Worm (Caenorhabditis elegans): Measurements from ENCODE around the gene C53A3.4.

The C53A3.4 gene

DNA sequence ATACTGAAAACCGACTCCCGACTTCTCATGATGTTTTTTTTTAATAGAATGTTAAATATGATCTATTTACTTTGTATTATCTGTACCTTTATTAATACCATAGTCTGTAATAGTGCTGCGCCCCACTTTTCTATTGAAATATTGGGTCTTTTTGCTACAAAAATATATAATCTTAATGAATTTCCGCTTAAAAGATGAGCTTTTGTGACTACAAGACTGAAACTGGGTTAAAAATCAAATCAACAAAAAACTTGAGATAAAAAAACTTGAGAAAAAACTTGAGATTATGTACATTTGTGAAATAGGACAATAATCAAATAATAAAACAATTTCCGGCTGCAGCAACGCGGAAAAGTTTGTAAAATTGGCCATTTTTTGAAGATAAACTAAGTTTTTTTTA, 27.9 kb downstream of the C53A3.4 start, which contains the start of gene K09H11.15:
Gene K09H11.15 (minus strand): TSS at position 101 of the 400 bp plus-strand sequence.
- TF ChIP-seq zag-1 (tag; optimal IDR thresholded peaks at IDR 0.05) (no peak), lin-39 (tag; optimal IDR thresholded peaks at IDR 0.05) (no peak), skn-1 (tag; optimal IDR thresholded peaks at IDR 0.05) (no peak), nhr-23 (tag; optimal IDR thresholded peaks at IDR 0.05) (no peak), unc-62 (GFP tag; optimal IDR thresholded peaks at IDR 0.05) (no peak), R02D3.7 (tag; optimal IDR thresholded peaks at IDR 0.05) (no peak), ama-1 (optimal IDR thresholded peaks at IDR 0.05) (no peak), sem-4 (tag; optimal IDR thresholded peaks at IDR 0.05) (no peak), ztf-1 (GFP tag; conservative IDR thresholded peaks at IDR 0.05) (no peak), ceh-82 (tag; optimal IDR thresholded peaks at IDR 0.05) (no peak), elt-1 (tag; optimal IDR thresholded peaks at IDR 0.05) (no peak), nhr-21 (tag; optimal IDR thresholded peaks at IDR 0.05) (no peak), ztf-11 (tag; optimal IDR thresholded peaks at IDR 0.05) (no peak), peb-1 (tag; optimal IDR thresholded peaks at IDR 0.05) (no peak), mab-5 (tag; optimal IDR thresholded peaks at IDR 0.05) (no peak), aly-2 (tag; optimal IDR thresholded peaks at IDR 0.05) (no peak), ceh-16 (tag; optimal IDR thresholded peaks at IDR 0.05) (no peak), dmd-4 (tag; optimal IDR thresholded peaks at IDR 0.05) (no peak), elt-3 (tag; optimal IDR thresholded peaks at IDR 0.05) (no peak)

DNA sequence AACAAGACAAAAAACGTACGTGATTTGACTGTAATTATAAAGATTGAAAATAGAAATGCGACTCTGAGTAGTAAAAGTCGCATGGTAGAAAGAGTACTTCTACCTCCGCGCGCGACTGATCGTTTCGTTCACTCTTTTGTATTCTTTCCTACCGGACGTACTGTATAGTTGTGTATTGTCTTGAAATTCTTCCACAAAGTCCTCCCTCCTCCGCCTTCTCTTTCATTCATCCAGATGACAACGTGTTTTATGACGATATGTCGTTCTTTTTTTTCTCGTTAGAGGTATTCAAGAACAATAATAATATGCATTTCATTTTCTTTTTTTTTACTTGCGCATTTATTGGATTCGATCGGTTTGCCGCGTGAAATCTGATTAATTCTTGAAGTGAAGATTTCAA, 32.2 kb downstream of the C53A3.4 start, which contains the start of gene K09H11.4:
Gene K09H11.4 (minus strand): TSS at position 101 of the 400 bp plus-strand sequence.
- TF ChIP-seq mbf-1 (tag; optimal IDR thresholded peaks at IDR 0.05) = no peak
- TF ChIP-seq egl-27 (tag; optimal IDR thresholded peaks at IDR 0.05) = no peak
- no peak for TF ChIP-seq lin-13 (GFP tag; optimal IDR thresholded peaks at IDR 0.05)
- TF ChIP-seq mdl-1 (tag; optimal IDR thresholded peaks at IDR 0.05) = no peak

DNA sequence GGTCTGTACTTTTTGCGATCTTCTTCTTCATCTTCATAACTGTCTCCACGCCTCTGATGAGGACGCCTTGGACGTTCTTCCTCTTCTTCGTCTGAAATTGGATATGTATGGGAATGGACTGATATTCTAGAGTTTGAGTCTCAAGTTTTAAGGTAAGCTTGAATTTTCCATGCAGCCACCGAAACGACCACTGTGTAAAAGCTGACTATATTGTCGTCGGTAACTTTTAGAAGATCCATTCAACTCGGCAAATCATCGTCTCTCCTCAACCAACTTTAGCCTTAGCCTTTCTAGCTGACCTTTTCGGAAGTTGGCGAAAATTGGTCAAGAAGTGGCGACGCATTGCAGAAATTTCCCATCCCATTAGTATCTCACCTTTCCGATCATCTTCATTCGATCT, 34.3 kb downstream of the C53A3.4 start:
- TF ChIP-seq C34F6.9 (tag; optimal IDR thresholded peaks at IDR 0.05) (no peak), Y55F3AM.14 (GFP tag; optimal IDR thresholded peaks at IDR 0.05) (no peak), elt-1 (tag; optimal IDR thresholded peaks at IDR 0.05) (no peak), mbf-1 (tag; optimal IDR thresholded peaks at IDR 0.05) (no peak), lin-39 (tag; optimal IDR thresholded peaks at IDR 0.05) (no peak), sma-3 (GFP tag; optimal IDR thresholded peaks at IDR 0.05) (no peak), aly-2 (tag; optimal IDR thresholded peaks at IDR 0.05) (no peak), unc-39 (tag; optimal IDR thresholded peaks at IDR 0.05) (no peak), egl-27 (tag; optimal IDR thresholded peaks at IDR 0.05) (no peak), nhr-129 (tag; optimal IDR thresholded peaks at IDR 0.05) (no peak), nhr-6 (tag; optimal IDR thresholded peaks at IDR 0.05) (no peak), zag-1 (tag; optimal IDR thresholded peaks at IDR 0.05) (no peak), elt-3 (tag; optimal IDR thresholded peaks at IDR 0.05) (no peak), mab-5 (tag; optimal IDR thresholded peaks at IDR 0.05) (no peak), unc-62 (GFP tag; optimal IDR thresholded peaks at IDR 0.05) (no peak), ztf-11 (tag; optimal IDR thresholded peaks at IDR 0.05) (no peak), sem-4 (tag; optimal IDR thresholded peaks at IDR 0.05) (no peak), unc-55 (GFP tag; optimal IDR thresholded peaks at IDR 0.05) (no peak), nhr-12 (tag; optimal IDR thresholded peaks at IDR 0.05) (no peak), mdl-1 (tag; optimal IDR thresholded peaks at IDR 0.05) (no peak)

DNA sequence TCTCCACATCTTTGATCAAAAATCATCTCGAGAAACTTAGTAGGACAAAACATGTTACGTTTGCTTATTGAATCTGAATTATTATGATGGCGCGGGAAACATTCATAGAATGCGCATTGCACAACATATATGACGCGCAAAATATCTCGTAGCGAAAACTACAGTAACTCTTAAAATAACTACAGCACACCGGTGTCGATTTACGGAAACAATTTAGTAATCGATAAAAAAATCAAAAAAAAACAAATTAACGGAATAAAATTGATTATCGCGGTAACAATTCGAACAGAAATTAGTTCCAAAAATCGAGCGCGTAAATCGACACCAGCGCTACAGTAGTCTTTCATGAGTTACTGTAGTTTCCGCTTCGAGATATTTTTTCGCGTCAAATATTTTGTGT, 36.6 kb downstream of the C53A3.4 start:
- TF ChIP-seq nhr-21 (tag; optimal IDR thresholded peaks at IDR 0.05) (no peak), lsy-2 (tag; optimal IDR thresholded peaks at IDR 0.05) (no peak), gmeb-1 (tag; optimal IDR thresholded peaks at IDR 0.05) (no peak), egl-27 (tag; optimal IDR thresholded peaks at IDR 0.05) (no peak), aly-2 (tag; optimal IDR thresholded peaks at IDR 0.05) (no peak), nhr-129 (tag; optimal IDR thresholded peaks at IDR 0.05) (no peak), sma-3 (GFP tag; optimal IDR thresholded peaks at IDR 0.05) (no peak)

DNA sequence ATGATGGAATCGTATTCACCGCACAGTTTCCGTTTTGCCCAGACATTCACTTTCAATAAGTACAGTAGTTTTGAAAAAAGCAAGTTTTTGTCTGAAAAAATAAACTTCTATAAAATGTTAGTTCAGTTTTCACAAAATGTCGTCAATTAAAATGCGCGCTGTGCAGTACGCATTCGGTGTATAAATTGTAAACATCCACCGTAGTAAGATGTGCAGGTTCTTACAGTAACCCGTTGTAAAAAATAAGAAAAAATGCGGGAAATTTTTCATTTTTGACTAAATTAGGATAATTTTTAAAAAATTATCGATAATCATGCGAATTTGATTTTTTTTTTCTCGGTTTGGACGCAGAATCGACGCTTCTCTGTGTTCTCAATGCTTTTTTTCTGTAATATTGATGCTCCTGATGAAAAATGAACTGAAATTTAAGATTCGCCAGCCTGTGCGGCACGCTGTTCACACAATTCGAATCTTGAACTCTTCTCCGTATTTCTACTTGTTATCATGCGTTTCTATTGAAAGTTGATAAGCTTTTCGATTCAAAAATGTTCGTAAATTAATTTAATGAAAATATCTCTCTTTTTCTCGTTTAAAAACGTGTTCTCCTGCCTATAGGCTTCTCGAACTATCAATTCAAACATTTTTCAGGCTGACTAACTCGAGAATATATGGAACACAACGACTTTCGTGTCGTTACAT, 41.3 kb downstream of the C53A3.4 start, which contains the start of gene rga-3:
Gene rga-3 (plus strand): TSS at position 649 of the 699 bp plus-strand sequence.
- TF ChIP-seq lin-13 (GFP tag; optimal IDR thresholded peaks at IDR 0.05) = no peak
- no peak for TF ChIP-seq crh-2 (tag; optimal IDR thresholded peaks at IDR 0.05)
- TF ChIP-seq unc-62 (GFP tag; optimal IDR thresholded peaks at IDR 0.05) = no peak
- TF ChIP-seq ceh-16 (tag; optimal IDR thresholded peaks at IDR 0.05) = no peak
- TF ChIP-seq zag-1 (tag; optimal IDR thresholded peaks at IDR 0.05) = no peak
- no peak for TF ChIP-seq nhr-23 (tag; optimal IDR thresholded peaks at IDR 0.05)
- no peak for TF ChIP-seq nhr-129 (tag; optimal IDR thresholded peaks at IDR 0.05)
- no peak for TF ChIP-seq fos-1 (tag; optimal IDR thresholded peaks at IDR 0.05)
- TF ChIP-seq Y55F3AM.14 (GFP tag; optimal IDR thresholded peaks at IDR 0.05) = no peak
- no peak for TF ChIP-seq mab-5 (tag; optimal IDR thresholded peaks at IDR 0.05)
- no peak for TF ChIP-seq nhr-237 (tag; optimal IDR thresholded peaks at IDR 0.05)
- TF ChIP-seq nhr-10 (tag; optimal IDR thresholded peaks at IDR 0.05) = no peak
- TF ChIP-seq mdl-1 (tag; optimal IDR thresholded peaks at IDR 0.05) = no peak
- TF ChIP-seq nhr-77 (tag; optimal IDR thresholded peaks at IDR 0.05) = no peak

Data from whole organism, L2 larva.